Worm (Caenorhabditis elegans): ENCODE data around the gene F38B7.2.

Gene F38B7.2

DNA sequence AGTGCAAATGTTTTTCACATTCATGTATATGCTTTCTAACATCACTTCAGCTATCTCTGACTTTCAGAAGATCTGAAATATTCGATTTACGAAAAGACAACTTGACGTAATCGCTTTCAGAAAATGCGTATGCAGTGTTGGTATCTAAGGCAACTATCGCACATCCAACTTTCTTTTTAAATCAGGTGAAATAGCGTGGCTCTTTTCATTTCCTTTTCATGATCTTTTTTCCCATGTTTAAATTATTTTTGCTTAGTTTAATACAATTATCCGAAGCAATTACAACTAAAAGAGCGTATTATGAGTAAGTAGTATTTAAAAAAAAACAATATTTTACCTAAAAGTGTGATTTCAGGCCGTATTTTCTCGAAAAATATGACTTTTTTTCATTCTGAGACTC, 3.0 kb downstream of the F38B7.2 start, which contains the start of gene F38B7.11:
Gene F38B7.11, plus strand, starts transcription at position 301 of the 400 bp plus-strand sequence.
- no peak for TF ChIP-seq zip-5 (tag; optimal IDR thresholded peaks at IDR 0.05)
- TF ChIP-seq ceh-6 (GFP tag; optimal IDR thresholded peaks at IDR 0.05) = no peak
- no peak for TF ChIP-seq lim-6 (tag; optimal IDR thresholded peaks at IDR 0.05)
- no peak for TF ChIP-seq tbx-2 (tag; optimal IDR thresholded peaks at IDR 0.05)
- TF ChIP-seq ahr-1 (tag; optimal IDR thresholded peaks at IDR 0.05) = no peak
- no peak for TF ChIP-seq hlh-8 (tag; optimal IDR thresholded peaks at IDR 0.05)
- TF ChIP-seq hlh-6 (tag; optimal IDR thresholded peaks at IDR 0.05) = no peak
- TF ChIP-seq npax-4 (tag; optimal IDR thresholded peaks at IDR 0.05) = no peak
- TF ChIP-seq tbx-7 (tag; optimal IDR thresholded peaks at IDR 0.05) = no peak
- TF ChIP-seq unc-86 (tag; optimal IDR thresholded peaks at IDR 0.05) = no peak
- TF ChIP-seq pqm-1 (tag; optimal IDR thresholded peaks at IDR 0.05) = no peak
- no peak for TF ChIP-seq rnt-1 (tag; optimal IDR thresholded peaks at IDR 0.05)
- TF ChIP-seq unc-3 (GFP tag; conservative IDR thresholded peaks at IDR 0.05) = no peak
- TF ChIP-seq unc-3 (tag; optimal IDR thresholded peaks at IDR 0.05) = no peak
- no peak for TF ChIP-seq ceh-48 (tag; optimal IDR thresholded peaks at IDR 0.05)
- no peak for TF ChIP-seq hlh-13 (GFP tag; optimal IDR thresholded peaks at IDR 0.05)
- no peak for TF ChIP-seq dmd-4 (tag; optimal IDR thresholded peaks at IDR 0.05; ENCODE audit: borderline replicate concordance)

DNA sequence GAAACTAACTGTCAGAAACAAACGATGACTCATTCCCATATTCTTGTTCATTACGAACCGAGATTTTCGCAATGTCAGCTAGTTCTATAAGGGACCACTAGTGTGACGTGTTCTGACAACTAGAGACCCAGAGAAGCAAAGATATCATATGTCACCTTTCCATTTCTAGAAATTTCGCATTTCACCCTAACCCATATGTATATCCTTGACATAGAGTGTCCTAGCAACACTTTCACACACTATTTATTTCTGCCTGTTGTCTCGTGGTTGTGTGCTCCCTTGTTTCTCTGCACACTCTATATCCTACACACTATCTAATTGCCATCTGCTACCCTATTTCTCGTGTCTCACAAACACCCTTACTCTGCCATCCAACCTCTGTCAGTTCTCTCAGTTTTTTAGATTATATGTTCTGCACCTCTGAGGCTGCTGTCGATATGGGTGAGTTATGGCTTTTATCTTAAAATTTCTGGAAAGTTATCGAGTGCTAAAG, 5.2 kb downstream of the F38B7.2 start, which contains the start of the genes F38B7.17 and F38B7.3:
Gene F38B7.17, minus strand, starts transcription at position 51 of the 493 bp plus-strand sequence.
Gene F38B7.3, plus strand, starts transcription at position 194 of the 493 bp plus-strand sequence.
- peak; percentile 71 for TF ChIP-seq elt-2 (tag; optimal IDR thresholded peaks at IDR 0.05)
- TF ChIP-seq nfya-1 (tag; optimal IDR thresholded peaks at IDR 0.05) = peak; percentile 58
- no peak for TF ChIP-seq ahr-1 (tag; optimal IDR thresholded peaks at IDR 0.05)
- peak; percentile 12 for TF ChIP-seq hlh-8 (tag; optimal IDR thresholded peaks at IDR 0.05)
- TF ChIP-seq ceh-14 (tag; optimal IDR thresholded peaks at IDR 0.05) = peak; percentile 3
- TF ChIP-seq unc-42 (tag; optimal IDR thresholded peaks at IDR 0.05) = no peak
- no peak for TF ChIP-seq pat-9 (tag; optimal IDR thresholded peaks at IDR 0.05)
- no peak for TF ChIP-seq nhr-232 (tag; optimal IDR thresholded peaks at IDR 0.05)
- peak; percentile 36 for TF ChIP-seq dve-1 (tag; optimal IDR thresholded peaks at IDR 0.05)
- TF ChIP-seq zip-5 (tag; optimal IDR thresholded peaks at IDR 0.05) = no peak
- TF ChIP-seq unc-55 (GFP tag; optimal IDR thresholded peaks at IDR 0.05) = peak; percentile 51
- TF ChIP-seq hlh-30 (tag; optimal IDR thresholded peaks at IDR 0.05; ENCODE audit: insufficient read depth) = peak; percentile 95
- TF ChIP-seq tbx-2 (tag; optimal IDR thresholded peaks at IDR 0.05) = peak; percentile 51
- peak; percentile 33 for TF ChIP-seq ceh-31 (tag; optimal IDR thresholded peaks at IDR 0.05)
- peak; percentile 39 for TF ChIP-seq ceh-19 (GFP tag; optimal IDR thresholded peaks at IDR 0.05)
- TF ChIP-seq ceh-34 (tag; optimal IDR thresholded peaks at IDR 0.05) = peak; percentile 42

DNA sequence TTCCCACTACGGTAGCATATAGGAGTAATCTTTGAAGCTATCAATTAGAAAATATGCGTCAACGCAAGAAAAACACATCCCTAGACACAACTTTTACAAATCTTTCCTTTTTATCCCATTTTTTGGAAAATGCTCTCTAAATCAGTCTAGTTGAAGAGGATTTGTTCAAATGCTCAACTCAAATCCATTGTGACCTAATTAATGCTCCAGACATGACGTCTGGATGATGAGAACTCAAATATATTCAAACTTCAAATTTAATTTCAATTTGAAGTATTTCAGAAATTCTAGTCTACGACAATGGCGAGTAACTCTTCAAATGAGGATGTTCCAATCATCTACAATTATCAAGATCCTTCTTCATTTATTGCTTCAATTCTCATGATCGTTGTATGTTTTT, 8.6 kb downstream of the F38B7.2 start, which contains the start of gene srx-85:
Gene srx-85, plus strand, starts transcription at position 301 of the 400 bp plus-strand sequence.
- TF ChIP-seq ceh-30 (tag; optimal IDR thresholded peaks at IDR 0.05) (no peak), tbx-2 (tag; optimal IDR thresholded peaks at IDR 0.05) (no peak), ceh-2 (tag; optimal IDR thresholded peaks at IDR 0.05) (no peak), elt-4 (tag; optimal IDR thresholded peaks at IDR 0.05) (no peak), madf-2 (tag; optimal IDR thresholded peaks at IDR 0.05) (no peak), ceh-9 (tag; optimal IDR thresholded peaks at IDR 0.05) (no peak), eyg-1 (tag; optimal IDR thresholded peaks at IDR 0.05) (no peak), ceh-24 (tag; optimal IDR thresholded peaks at IDR 0.05) (no peak), pha-4 (tag; optimal IDR thresholded peaks at IDR 0.05) (no peak), pqm-1 (tag; optimal IDR thresholded peaks at IDR 0.05) (no peak), hlh-30 (tag; optimal IDR thresholded peaks at IDR 0.05; ENCODE audit: insufficient read depth) (no peak), pax-1 (tag; optimal IDR thresholded peaks at IDR 0.05) (no peak), dmd-4 (tag; optimal IDR thresholded peaks at IDR 0.05; ENCODE audit: borderline replicate concordance) (no peak)

All from whole organism, late embryonic.